Worm (Caenorhabditis elegans): Measurements from ENCODE around the gene srb-6.
A peak's percentile ranks its signal among the peaks of the same experiment; 100 is the strongest.

DNA sequence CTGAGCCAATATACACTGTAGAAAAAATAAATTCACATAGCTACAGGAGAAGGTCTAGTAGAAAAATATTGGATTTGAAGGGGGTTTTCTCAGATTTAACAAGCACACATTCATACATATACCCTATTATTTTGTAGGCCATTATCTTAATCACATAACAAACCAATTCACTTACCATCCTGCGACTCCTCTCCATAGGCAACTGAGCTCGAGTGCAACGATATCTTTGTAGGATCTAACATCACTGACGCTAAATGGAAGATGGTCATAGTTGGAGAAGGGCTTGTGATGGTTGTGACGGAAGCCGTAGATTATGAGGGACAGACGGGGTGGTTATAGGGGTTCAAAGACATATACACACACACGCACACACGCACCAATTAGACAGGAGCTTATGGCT, 30.6 kb upstream of the srb-6 start:
- TF ChIP-seq aha-1 (tag): peak; percentile 66
- no peak for TF ChIP-seq Y75B8A.6 (GFP tag; IDR thresholded peaks at IDR 0.05)
- TF ChIP-seq attf-4 (tag; optimal IDR thresholded peaks at IDR 0.05): no peak
- no peak for TF ChIP-seq aly-2 (tag; optimal IDR thresholded peaks at IDR 0.05)
- no peak for TF ChIP-seq unc-62 (GFP tag; optimal IDR thresholded peaks at IDR 0.05 in 1 of 2)
- TF ChIP-seq unc-62 (tag; optimal IDR thresholded peaks at IDR 0.05): no peak
- no peak for TF ChIP-seq ceh-82 (tag; optimal IDR thresholded peaks at IDR 0.05)
- TF ChIP-seq dmd-8 (GFP tag; IDR thresholded peaks at IDR 0.05): no peak
- TF ChIP-seq nhr-76 (tag; optimal IDR thresholded peaks at IDR 0.05): no peak
- TF ChIP-seq daf-19 (GFP tag; conservative IDR thresholded peaks at IDR 0.05): no peak
- TF ChIP-seq R02D3.7 (tag; optimal IDR thresholded peaks at IDR 0.05): no peak
- TF ChIP-seq snpc-4 (tag; optimal IDR thresholded peaks at IDR 0.05): no peak
- TF ChIP-seq egl-27 (tag; optimal IDR thresholded peaks at IDR 0.05): no peak
- no peak for TF ChIP-seq nhr-102 (tag; optimal IDR thresholded peaks at IDR 0.05)

Data from whole organism, L4 larva.